Worm (Caenorhabditis elegans): ENCODE measurements around the gene Y39B6A.43.

DNA sequence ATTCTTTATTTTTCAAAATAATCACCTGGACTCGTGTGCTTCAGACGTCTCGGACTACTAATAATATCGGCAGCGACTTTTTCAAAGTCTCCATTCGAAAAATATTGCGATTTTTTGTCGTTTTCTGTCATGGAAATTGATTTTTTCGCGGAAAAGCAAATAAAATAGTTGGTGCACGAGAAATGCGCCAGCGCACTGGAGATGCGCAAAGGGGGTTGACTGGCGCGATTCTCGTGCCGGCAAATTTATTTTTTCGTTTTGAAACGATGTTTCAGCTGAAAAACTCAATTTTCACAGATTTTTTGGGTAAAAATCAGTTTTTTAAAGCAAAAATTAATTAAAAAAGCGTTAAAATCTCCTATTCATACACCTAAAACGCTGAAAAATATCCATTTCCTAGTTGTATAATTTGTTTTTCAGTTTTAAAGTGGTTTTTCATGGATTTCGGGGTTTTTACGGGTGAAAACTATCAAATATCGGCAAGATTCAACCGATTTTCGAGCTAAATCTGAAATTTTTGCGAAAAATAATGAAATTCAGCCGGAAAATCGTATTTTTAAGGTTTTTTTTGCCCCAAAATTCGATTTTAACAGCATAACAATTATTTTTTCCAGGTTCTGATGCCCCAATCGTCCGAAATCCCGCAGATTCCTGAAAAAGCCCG, 22.7 kb upstream of the Y39B6A.43 start, which contains the start of the genes reps-1 and Y39B6A.37:
- TF ChIP-seq mec-3 (tag; optimal IDR thresholded peaks at IDR 0.05; ENCODE audit: borderline replicate concordance) (no peak), fkh-6 (tag; optimal IDR thresholded peaks at IDR 0.05) (no peak), tbx-2 (tag; optimal IDR thresholded peaks at IDR 0.05) (peak; percentile 14), hlh-30 (tag; optimal IDR thresholded peaks at IDR 0.05; ENCODE audit: insufficient read depth) (no peak), nhr-11 (tag; optimal IDR thresholded peaks at IDR 0.05) (no peak), lim-6 (tag; optimal IDR thresholded peaks at IDR 0.05) (no peak)

Measured in whole organism, late embryonic.